Worm (Caenorhabditis elegans): ENCODE data around the gene his-59.

his-59 gene

ce11 chrIV:7478134-7478533 lies 9.9 kb upstream of the his-59 start, which contains the start of gene rod-1:
TSS of gene rod-1 (plus strand) at chrIV:7478452.
- no peak for TF ChIP-seq sptf-1 (tag; optimal IDR thresholded peaks at IDR 0.05)
- no peak for TF ChIP-seq ces-1 (GFP tag; optimal IDR thresholded peaks at IDR 0.05)
- no peak for TF ChIP-seq cnd-1 (tag; optimal IDR thresholded peaks at IDR 0.05)
- no peak for TF ChIP-seq mep-1 (tag; optimal IDR thresholded peaks at IDR 0.05)

ce11 chrIV:7486201-7486947 lies 1.7 kb upstream of the his-59 start, which contains the start of the genes his-61 and his-62:
TSS of gene his-61 (minus strand) at chrIV:7486217.
TSS of gene his-62 (plus strand) at chrIV:7486545.
- peak; percentile 50 for TF ChIP-seq sem-2 (GFP tag; optimal IDR thresholded peaks at IDR 0.05)
- peak; percentile 56 for TF ChIP-seq ces-1 (GFP tag; optimal IDR thresholded peaks at IDR 0.05)
- no peak for TF ChIP-seq bed-3 (GFP tag; optimal IDR thresholded peaks at IDR 0.05)
- peak; percentile 88 for TF ChIP-seq cnd-1 (tag; optimal IDR thresholded peaks at IDR 0.05)
- TF ChIP-seq nhr-237 (tag; optimal IDR thresholded peaks at IDR 0.05): no peak
- TF ChIP-seq ham-2 (GFP tag; optimal IDR thresholded peaks at IDR 0.05): peak; percentile 4
- no peak for TF ChIP-seq nhr-28 (tag; optimal IDR thresholded peaks at IDR 0.05)
- TF ChIP-seq drap-1 (GFP tag; optimal IDR thresholded peaks at IDR 0.05): peak; percentile 53
- no peak for TF ChIP-seq lin-32 (GFP tag; optimal IDR thresholded peaks at IDR 0.05)
- TF ChIP-seq zip-8 (tag; optimal IDR thresholded peaks at IDR 0.05): no peak
- peak; percentile 93 for TF ChIP-seq lin-13 (tag; optimal IDR thresholded peaks at IDR 0.05)
- TF ChIP-seq M03D4.4 (tag; optimal IDR thresholded peaks at IDR 0.05): peak; percentile 86
- no peak for TF ChIP-seq elt-3 (tag; optimal IDR thresholded peaks at IDR 0.05)
- peak; percentile 69 for TF ChIP-seq lsy-2 (tag; optimal IDR thresholded peaks at IDR 0.05)
- no peak for TF ChIP-seq flh-1 (GFP tag; optimal IDR thresholded peaks at IDR 0.05)
- no peak for TF ChIP-seq ceh-43 (GFP tag; optimal IDR thresholded peaks at IDR 0.05)
- TF ChIP-seq mls-2 (tag; optimal IDR thresholded peaks at IDR 0.05): peak; percentile 86
- TF ChIP-seq unc-120 (tag; optimal IDR thresholded peaks at IDR 0.05; ENCODE audit: poor library complexity, severe bottlenecking): no peak
- TF ChIP-seq ceh-39 (tag; optimal IDR thresholded peaks at IDR 0.05): peak; percentile 76
- peak; percentile 88 for TF ChIP-seq pha-4 (tag; optimal IDR thresholded peaks at IDR 0.05)
- no peak for TF ChIP-seq snpc-4 (tag; optimal IDR thresholded peaks at IDR 0.05)
- no peak for TF ChIP-seq ceh-83 (GFP tag; optimal IDR thresholded peaks at IDR 0.05)
- no peak for TF ChIP-seq nhr-76 (tag; optimal IDR thresholded peaks at IDR 0.05)
- peak; percentile 14 for TF ChIP-seq hlh-1 (tag; optimal IDR thresholded peaks at IDR 0.05)
- TF ChIP-seq tbx-8 (GFP tag; optimal IDR thresholded peaks at IDR 0.05): no peak
- peak; percentile 56 for TF ChIP-seq nhr-12 (tag; optimal IDR thresholded peaks at IDR 0.05)
- peak; percentile 75 for TF ChIP-seq sptf-1 (tag; optimal IDR thresholded peaks at IDR 0.05)
- TF ChIP-seq unc-62 (GFP tag; optimal IDR thresholded peaks at IDR 0.05): no peak
- TF ChIP-seq unc-39 (tag; optimal IDR thresholded peaks at IDR 0.05): peak; percentile 99
- no peak for TF ChIP-seq elt-1 (tag; optimal IDR thresholded peaks at IDR 0.05; ENCODE audit: borderline replicate concordance, insufficient read depth)
- TF ChIP-seq mab-5 (tag; optimal IDR thresholded peaks at IDR 0.05): no peak
- TF ChIP-seq blmp-1 (tag; optimal IDR thresholded peaks at IDR 0.05): no peak
- peak; percentile 86 for TF ChIP-seq ztf-11 (tag; optimal IDR thresholded peaks at IDR 0.05)
- TF ChIP-seq mep-1 (tag; optimal IDR thresholded peaks at IDR 0.05): peak; percentile 55
- peak; percentile 41 for TF ChIP-seq nhr-2 (tag; optimal IDR thresholded peaks at IDR 0.05)

ce11 chrIV:7488457-7488783 lies 371 bp downstream of the his-59 start:
- TF ChIP-seq nhr-12 (tag; optimal IDR thresholded peaks at IDR 0.05): no peak
- TF ChIP-seq ces-1 (GFP tag; optimal IDR thresholded peaks at IDR 0.05): no peak
- no peak for TF ChIP-seq ham-2 (GFP tag; optimal IDR thresholded peaks at IDR 0.05)
- TF ChIP-seq mls-2 (tag; optimal IDR thresholded peaks at IDR 0.05): no peak
- no peak for TF ChIP-seq unc-120 (tag; optimal IDR thresholded peaks at IDR 0.05; ENCODE audit: poor library complexity, severe bottlenecking)
- no peak for TF ChIP-seq elt-3 (tag; optimal IDR thresholded peaks at IDR 0.05)
- TF ChIP-seq pha-4 (tag; optimal IDR thresholded peaks at IDR 0.05): no peak
- TF ChIP-seq hlh-1 (tag; optimal IDR thresholded peaks at IDR 0.05): no peak
- TF ChIP-seq ztf-11 (tag; optimal IDR thresholded peaks at IDR 0.05): no peak
- no peak for TF ChIP-seq cnd-1 (tag; optimal IDR thresholded peaks at IDR 0.05)
- no peak for TF ChIP-seq unc-39 (tag; optimal IDR thresholded peaks at IDR 0.05)
- no peak for TF ChIP-seq flh-1 (GFP tag; optimal IDR thresholded peaks at IDR 0.05)
- no peak for TF ChIP-seq sptf-1 (tag; optimal IDR thresholded peaks at IDR 0.05)
- no peak for TF ChIP-seq nhr-28 (tag; optimal IDR thresholded peaks at IDR 0.05)
- no peak for TF ChIP-seq snpc-4 (tag; optimal IDR thresholded peaks at IDR 0.05)
- TF ChIP-seq zip-8 (tag; optimal IDR thresholded peaks at IDR 0.05): no peak
- TF ChIP-seq unc-62 (GFP tag; optimal IDR thresholded peaks at IDR 0.05): no peak

All from whole organism, mixed stage, embryonic.